Worm (Caenorhabditis elegans) whole organism, L1 larva: ENCODE data around the gene zig-11.

Source experiments
- C04F5.9 ChIP-seq: sonication (generic microtip); optimal IDR thresholded peaks from 2 replicates; lab custom pipeline; 2016; ENCODE audit warnings: missing genetic modification characterization, missing compliant biosample characterization
- C16A3.4 ChIP-seq: fragments of 150-350 bp; optimal IDR thresholded peaks from 2 replicates; lab custom pipeline; 2014; ENCODE audit warnings: missing biosample characterization, missing genetic modification characterization
- ceh-8 ChIP-seq: fragments of 200-800 bp; sonication (Bioruptor generic); optimal IDR thresholded peaks from 2 replicates; lab custom pipeline; 2018; ENCODE audit warnings: mild to moderate bottlenecking, missing genetic modification characterization, moderate library complexity, missing compliant biosample characterization
- ceh-88 ChIP-seq: fragments of 200-800 bp; sonication (Bioruptor generic); IDR thresholded peaks from 2 replicates; pipeline ENCODE4 v1.3.6; 2022; ENCODE audit warnings: missing genetic modification characterization, missing compliant biosample characterization
- dsc-1 ChIP-seq: sonication (generic microtip); optimal IDR thresholded peaks from 2 replicates; lab custom pipeline; 2016; ENCODE audit warnings: mild to moderate bottlenecking, missing genetic modification characterization, missing compliant biosample characterization
- egl-13 ChIP-seq: sonication (generic microtip); optimal IDR thresholded peaks from 2 replicates; lab custom pipeline; 2016; ENCODE audit warnings: missing genotype, missing genetic modification reagents, missing genetic modification characterization, missing compliant biosample characterization
- elt-2 ChIP-seq: sonication (generic microtip); optimal IDR thresholded peaks from 2 replicates; lab custom pipeline; 2016; ENCODE audit warnings: missing genetic modification characterization, mild to moderate bottlenecking, inconsistent platforms, missing compliant biosample characterization, missing genetic modification reagents
- fkh-10 ChIP-seq: sonication (generic microtip); optimal IDR thresholded peaks from 2 replicates; lab custom pipeline; 2017; ENCODE audit warnings: missing biosample characterization, missing genetic modification reagents, missing genetic modification characterization
- grh-1 ChIP-seq: fragments of 200-800 bp; sonication (Bioruptor generic); IDR thresholded peaks from 2 replicates; pipeline ENCODE4 v1.3.6; 2022; ENCODE audit warnings: missing genetic modification reagents, missing genetic modification characterization, missing compliant biosample characterization
- hlh-4 ChIP-seq: sonication (generic microtip); optimal IDR thresholded peaks from 2 replicates; lab custom pipeline; 2016; ENCODE audit warnings: mild to moderate bottlenecking, missing genetic modification characterization, missing compliant biosample characterization
- irx-1 ChIP-seq: sonication (generic microtip); optimal IDR thresholded peaks from 2 replicates; lab custom pipeline; 2016; ENCODE audit warnings: missing genetic modification characterization, missing compliant biosample characterization
- lin-14 ChIP-seq: fragments of 200-800 bp; sonication (Bioruptor generic); optimal IDR thresholded peaks from 2 replicates; lab custom pipeline; 2018; ENCODE audit warnings: mild to moderate bottlenecking, missing genetic modification characterization, moderate library complexity, missing compliant biosample characterization
- lir-3 ChIP-seq: sonication (generic microtip); optimal IDR thresholded peaks from 2 replicates; lab custom pipeline; 2016; ENCODE audit warnings: mild to moderate bottlenecking, missing genetic modification characterization, moderate library complexity, missing compliant biosample characterization; ENCODE audit not compliant: poor library complexity
- lsy-2 ChIP-seq, 2 experiments: fragments of 150-350 bp; optimal IDR thresholded peaks; 2 replicates each; lab custom pipeline; 2014; ENCODE audit warnings: missing biosample characterization in 2 of 2, missing genetic modification characterization in 2 of 2
- mep-1 ChIP-seq: fragments of 150-350 bp; optimal IDR thresholded peaks from 2 replicates; lab custom pipeline; 2014; ENCODE audit warnings: missing biosample characterization, missing genetic modification characterization
- nhr-11 ChIP-seq: fragments of 150-350 bp; optimal IDR thresholded peaks from 2 replicates; lab custom pipeline; 2014; ENCODE audit warnings: missing biosample characterization, missing genetic modification characterization
- nhr-19 ChIP-seq: fragments of 200-800 bp; sonication (Bioruptor generic); conservative IDR thresholded peaks from 2 replicates; pipeline ENCODE4 v1.3.6; 2022; ENCODE audit warnings: missing genetic modification characterization, missing compliant biosample characterization
- nhr-47 ChIP-seq: sonication (generic microtip); optimal IDR thresholded peaks from 2 replicates; lab custom pipeline; 2016; ENCODE audit warnings: mild to moderate bottlenecking, missing genetic modification characterization, moderate library complexity, missing compliant biosample characterization
- nhr-71 ChIP-seq: sonication (generic microtip); optimal IDR thresholded peaks from 2 replicates; lab custom pipeline; 2016; ENCODE audit warnings: mild to moderate bottlenecking, missing genetic modification characterization, moderate library complexity, missing compliant biosample characterization
- nhr-76 ChIP-seq: sonication (generic microtip); optimal IDR thresholded peaks from 2 replicates; lab custom pipeline; 2017; ENCODE audit warnings: missing biosample characterization, missing genetic modification characterization
- nhr-85 ChIP-seq: sonication (generic microtip); peaks from one replicate; lab custom pipeline; 2016; ENCODE audit warnings: missing genetic modification characterization, inconsistent platforms, missing compliant biosample characterization
- pax-3 ChIP-seq: fragments of 200-800 bp; sonication (Bioruptor generic); optimal IDR thresholded peaks from 2 replicates; lab custom pipeline; 2018; ENCODE audit warnings: mild to moderate bottlenecking, missing genetic modification characterization, moderate library complexity, missing compliant biosample characterization
- pqm-1 ChIP-seq: sonication (generic microtip); optimal IDR thresholded peaks from 3 replicates; lab custom pipeline; 2017; ENCODE audit warnings: missing biosample characterization, missing genetic modification characterization
- rnt-1 ChIP-seq: sonication (generic microtip); optimal IDR thresholded peaks from 2 replicates; lab custom pipeline; 2016; ENCODE audit warnings: mild to moderate bottlenecking, missing genetic modification characterization, moderate library complexity, missing compliant biosample characterization
- skn-1 ChIP-seq: fragments of 150-350 bp; optimal IDR thresholded peaks from 2 replicates; lab custom pipeline; 2014; ENCODE audit warnings: missing biosample characterization, missing genetic modification characterization
- snpc-4 ChIP-seq: fragments of 150-350 bp; optimal IDR thresholded peaks from 2 replicates; lab custom pipeline; 2014; ENCODE audit warnings: missing biosample characterization, missing genetic modification characterization
- sox-4 ChIP-seq: sonication (generic microtip); optimal IDR thresholded peaks from 2 replicates; lab custom pipeline; 2016; ENCODE audit warnings: missing genetic modification characterization, missing compliant biosample characterization
- sptf-1 ChIP-seq: fragments of 150-350 bp; optimal IDR thresholded peaks from 2 replicates; lab custom pipeline; 2014; ENCODE audit warnings: missing biosample characterization, missing genetic modification characterization
- tbx-2 ChIP-seq: sonication (generic microtip); optimal IDR thresholded peaks from 2 replicates; lab custom pipeline; 2016; ENCODE audit warnings: missing genetic modification characterization, missing compliant biosample characterization
- tlp-1 ChIP-seq: fragments of 150-350 bp; optimal IDR thresholded peaks from 2 replicates; lab custom pipeline; 2014; ENCODE audit warnings: missing biosample characterization, missing genetic modification characterization
- unc-130 ChIP-seq: fragments of 150-350 bp; optimal IDR thresholded peaks from 2 replicates; lab custom pipeline; 2017; ENCODE audit warnings: missing biosample characterization, missing genetic modification characterization, inconsistent platforms
- unc-86 ChIP-seq: sonication (generic microtip); optimal IDR thresholded peaks from 2 replicates; lab custom pipeline; 2016; ENCODE audit warnings: missing genetic modification characterization, missing compliant biosample characterization
- unc-98 ChIP-seq: fragments of 200-800 bp; sonication (Bioruptor generic); IDR thresholded peaks from 2 replicates; pipeline ENCODE4 v1.3.6; 2022; ENCODE audit warnings: missing genetic modification characterization, missing compliant biosample characterization
- zag-1 ChIP-seq: fragments of 150-350 bp; optimal IDR thresholded peaks from 2 replicates; lab custom pipeline; 2014; ENCODE audit warnings: missing biosample characterization, missing genetic modification characterization
- ztf-11 ChIP-seq, 2 experiments: sonication (generic microtip); optimal IDR thresholded peaks; 2 replicates each; lab custom pipeline; 2016 to 2017; ENCODE audit warnings: missing genetic modification characterization in 2 of 2, missing biosample characterization in 1 of 2, missing compliant biosample characterization in 1 of 2
- ztf-4 ChIP-seq: fragments of 150-350 bp; optimal IDR thresholded peaks from 2 replicates; lab custom pipeline; 2014; ENCODE audit warnings: missing biosample characterization, missing genetic modification characterization

zig-11 gene

ce11 chrV:1937963-1938362 is 45.2 kb upstream of the zig-11 start, which contains the start of gene glb-25:
glb-25 (plus strand) TSS chrV:1938263.
- TF ChIP-seq lsy-2 (tag; optimal IDR thresholded peaks at IDR 0.05; lab: Kevin White, UChicago) (no peak), ceh-88 (GFP tag; lab: Robert Waterston, UW) (no peak), sptf-1 (tag; lab: Kevin White, UChicago) (no peak), unc-98 (GFP tag; lab: Robert Waterston, UW) (no peak), unc-86 (tag; lab: Kevin White, UChicago) (no peak), snpc-4 (tag; lab: Kevin White, UChicago) (no peak)

- TF ChIP-seq nhr-19 (0 out of 2 replicates have a peak, but pooled peaks have one; percentile 7), tlp-1 (tag; lab: Kevin White, UChicago) (no peak), lir-3 (tag; lab: Kevin White, UChicago) (no peak), nhr-85 (tag; lab: Kevin White, UChicago) (no peak), sox-4 (no peak), fkh-10 (GFP tag; lab: Kevin White, UChicago) (no peak), egl-13 (tag; lab: Kevin White, UChicago) (no peak), nhr-71 (no peak), C04F5.9 (tag; lab: Kevin White, UChicago) (no peak), nhr-47 (peak; percentile 5), tbx-2 (tag; lab: Kevin White, UChicago) (peak; percentile 45), lin-14 (GFP tag; lab: Kevin White, UChicago) (peak; percentile 86), pax-3 (tag; lab: Kevin White, UChicago) (no peak), ceh-8 (GFP tag; lab: Kevin White, UChicago) (peak; percentile 73), pqm-1 (tag; lab: Kevin White, UChicago) (no peak), unc-98 (GFP tag; lab: Robert Waterston, UW) (no peak), irx-1 (no peak)
These were observed 42.8 kb upstream of the zig-11 start for ce11 chrV:1935494-1935893.

ce11 chrV:1928473-1928872 is 35.7 kb upstream of the zig-11 start:
- no peak for TF ChIP-seq lin-14 (GFP tag; lab: Kevin White, UChicago)
- no peak for TF ChIP-seq tbx-2 (tag; lab: Kevin White, UChicago)
- TF ChIP-seq rnt-1 (tag; lab: Kevin White, UChicago), result no peak
- no peak for TF ChIP-seq skn-1 (tag; lab: Kevin White, UChicago)
- no peak for TF ChIP-seq hlh-4 (tag; lab: Kevin White, UChicago)
- TF ChIP-seq nhr-11 (tag; lab: Kevin White, UChicago), result no peak
- TF ChIP-seq nhr-47, result no peak
- TF ChIP-seq ztf-11 (tag; optimal IDR thresholded peaks at IDR 0.05; lab: Kevin White, UChicago), result no peak
- no peak for TF ChIP-seq grh-1
- TF ChIP-seq ztf-4, result no peak
- TF ChIP-seq zag-1 (tag; lab: Kevin White, UChicago), result no peak
- no peak for TF ChIP-seq unc-130 (tag; lab: Kevin White, UChicago)
- no peak for TF ChIP-seq nhr-76
- TF ChIP-seq C16A3.4 (tag; lab: Kevin White, UChicago), result no peak
- no peak for TF ChIP-seq fkh-10 (GFP tag; lab: Kevin White, UChicago)

- TF ChIP-seq mep-1, result no peak
- peak; percentile 75 for TF ChIP-seq elt-2 (tag; lab: Kevin White, UChicago)
These were observed 34.3 kb upstream of the zig-11 start, which contains the start of gene T06A1.5 for ce11 chrV:1927015-1927414. T06A1.5 (plus strand) TSS chrV:1927223.

- TF ChIP-seq dsc-1, result no peak
These were observed 32.7 kb upstream of the zig-11 start, which contains the start of gene T06A1.1 for ce11 chrV:1925487-1925886. T06A1.1 (minus strand) TSS chrV:1925587.
